Worm (Caenorhabditis elegans) whole organism, L2 larva: ENCODE data around the gene npr-17.
A peak's percentile ranks its signal among the peaks of the same experiment; 100 is the strongest.

ENCODE experiments used
- C34F6.9 ChIP-seq: fragments of 150-350 bp; optimal IDR thresholded peaks from 2 replicates; lab custom pipeline; 2014; ENCODE audit warnings: missing biosample characterization, missing genetic modification characterization
- F13H6.1 ChIP-seq: sonication (generic microtip); optimal IDR thresholded peaks from 2 replicates; lab custom pipeline; 2016; ENCODE audit warnings: missing genetic modification characterization, missing compliant biosample characterization
- R02D3.7 ChIP-seq: fragments of 150-350 bp; optimal IDR thresholded peaks from 2 replicates; lab custom pipeline; 2014; ENCODE audit warnings: missing biosample characterization, missing genetic modification characterization
- Y55F3AM.14 ChIP-seq: fragments of 200-800 bp; sonication (Bioruptor generic); optimal IDR thresholded peaks from 2 replicates; lab custom pipeline; 2018; ENCODE audit warnings: mild to moderate bottlenecking, missing genetic modification characterization, missing compliant biosample characterization
- alr-1 ChIP-seq: fragments of 150-350 bp; optimal IDR thresholded peaks from 2 replicates; lab custom pipeline; 2014; ENCODE audit warnings: missing biosample characterization, missing genetic modification characterization
- ama-1 ChIP-seq: fragments of 150-350 bp; optimal IDR thresholded peaks from 2 replicates; lab custom pipeline; 2018; ENCODE audit warnings: inconsistent platforms
- blmp-1 ChIP-seq: sonication (generic microtip); optimal IDR thresholded peaks from 2 replicates; lab custom pipeline; 2017; ENCODE audit warnings: missing genetic modification characterization, mild to moderate bottlenecking, missing compliant biosample characterization, antibody characterized with exemption, moderate library complexity; ENCODE audit not compliant: insufficient read depth
- ceh-16 ChIP-seq: fragments of 150-350 bp; optimal IDR thresholded peaks from 2 replicates; lab custom pipeline; 2014; ENCODE audit warnings: missing biosample characterization, missing genetic modification characterization
- dmd-4 ChIP-seq: sonication (generic microtip); optimal IDR thresholded peaks from 2 replicates; lab custom pipeline; 2017; ENCODE audit warnings: missing biosample characterization, missing genetic modification characterization
- egl-27 ChIP-seq: sonication (generic microtip); optimal IDR thresholded peaks from 3 replicates; lab custom pipeline; 2017; ENCODE audit warnings: missing biosample characterization, missing genetic modification reagents, missing genetic modification characterization
- fos-1 ChIP-seq: fragments of 150-350 bp; optimal IDR thresholded peaks from 2 replicates; lab custom pipeline; 2014; ENCODE audit warnings: missing biosample characterization, missing genetic modification characterization
- gmeb-1 ChIP-seq: fragments of 150-350 bp; optimal IDR thresholded peaks from 2 replicates; lab custom pipeline; 2014; ENCODE audit warnings: missing biosample characterization, missing genetic modification characterization
- lin-11 ChIP-seq: fragments of 150-350 bp; sonication (generic microtip); optimal IDR thresholded peaks from 2 replicates; lab custom pipeline; 2014; ENCODE audit warnings: missing biosample characterization, missing genetic modification characterization, inconsistent platforms, mixed read lengths
- lsy-2 ChIP-seq, 2 experiments: fragments of 150-350 bp in 1 of 2; sonication (generic microtip) in 1 of 2; optimal IDR thresholded peaks; 2 replicates each; lab custom pipeline; 2014 to 2017; ENCODE audit warnings: missing biosample characterization in 2 of 2, missing genetic modification characterization in 2 of 2
- mbf-1 ChIP-seq: sonication (generic microtip); optimal IDR thresholded peaks from 2 replicates; lab custom pipeline; 2017; ENCODE audit warnings: missing biosample characterization, missing genetic modification characterization
- mdl-1 ChIP-seq, 2 experiments: fragments of 150-350 bp in 1 of 2; sonication (generic microtip) in 1 of 2; optimal IDR thresholded peaks; 2 replicates each; lab custom pipeline; 2017; ENCODE audit warnings: missing biosample characterization in 2 of 2, missing genetic modification characterization in 2 of 2
- nhr-10 ChIP-seq: sonication (generic microtip); optimal IDR thresholded peaks from 2 replicates; lab custom pipeline; 2017; ENCODE audit warnings: missing biosample characterization, missing genetic modification characterization
- nhr-11 ChIP-seq: fragments of 150-350 bp; optimal IDR thresholded peaks from 2 replicates; lab custom pipeline; 2014; ENCODE audit warnings: missing biosample characterization, missing genetic modification characterization
- nhr-12 ChIP-seq: fragments of 150-350 bp; optimal IDR thresholded peaks from 2 replicates; lab custom pipeline; 2014; ENCODE audit warnings: missing biosample characterization, missing genetic modification characterization
- nhr-129 ChIP-seq: fragments of 150-350 bp; optimal IDR thresholded peaks from 2 replicates; lab custom pipeline; 2014; ENCODE audit warnings: missing biosample characterization, missing genetic modification characterization
- nhr-21 ChIP-seq: fragments of 150-350 bp; optimal IDR thresholded peaks from 2 replicates; lab custom pipeline; 2014; ENCODE audit warnings: missing biosample characterization, missing genetic modification characterization
- nhr-23 ChIP-seq: fragments of 150-350 bp; optimal IDR thresholded peaks from 2 replicates; lab custom pipeline; 2014; ENCODE audit warnings: missing biosample characterization, missing genetic modification reagents, missing genetic modification characterization
- nhr-237 ChIP-seq: fragments of 150-350 bp; optimal IDR thresholded peaks from 2 replicates; lab custom pipeline; 2014; ENCODE audit warnings: missing biosample characterization, missing genetic modification characterization
- nhr-25 ChIP-seq: fragments of 150-350 bp; sonication (generic microtip); optimal IDR thresholded peaks from 3 replicates; lab custom pipeline; 2014; ENCODE audit warnings: missing biosample characterization, missing genetic modification characterization
- nhr-6 ChIP-seq: fragments of 150-350 bp; optimal IDR thresholded peaks from 2 replicates; lab custom pipeline; 2014; ENCODE audit warnings: missing biosample characterization, missing genetic modification characterization
- nhr-77 ChIP-seq: fragments of 150-350 bp; optimal IDR thresholded peaks from 2 replicates; lab custom pipeline; 2014; ENCODE audit warnings: missing biosample characterization, missing genetic modification characterization
- peb-1 ChIP-seq: fragments of 150-350 bp; optimal IDR thresholded peaks from 2 replicates; lab custom pipeline; 2014; ENCODE audit warnings: missing biosample characterization, missing genetic modification characterization
- sem-4 ChIP-seq: fragments of 150-350 bp; optimal IDR thresholded peaks from 2 replicates; lab custom pipeline; 2014; ENCODE audit warnings: missing biosample characterization, missing genetic modification reagents, missing genetic modification characterization
- skn-1 ChIP-seq: sonication (generic microtip); optimal IDR thresholded peaks from 2 replicates; lab custom pipeline; 2017; ENCODE audit warnings: missing biosample characterization, missing genetic modification characterization
- sma-3 ChIP-seq: sonication (generic microtip); optimal IDR thresholded peaks from 2 replicates; lab custom pipeline; 2016; ENCODE audit warnings: missing genetic modification reagents, missing genetic modification characterization, missing compliant biosample characterization
- sma-9 ChIP-seq, 2 experiments: fragments of 150-350 bp in 1 of 2; sonication (generic microtip) in 1 of 2; optimal IDR thresholded peaks; 2 replicates each; lab custom pipeline; 2014 to 2016; ENCODE audit warnings: missing genetic modification characterization in 2 of 2, mild to moderate bottlenecking in 1 of 2, missing biosample characterization in 1 of 2, missing compliant biosample characterization in 1 of 2, missing genetic modification reagents in 1 of 2, moderate library complexity in 1 of 2
- snpc-4 ChIP-seq: fragments of 150-350 bp; optimal IDR thresholded peaks from 2 replicates; lab custom pipeline; 2014; ENCODE audit warnings: missing biosample characterization, missing genetic modification characterization
- unc-39 ChIP-seq: fragments of 150-350 bp; optimal IDR thresholded peaks from 2 replicates; lab custom pipeline; 2014; ENCODE audit warnings: missing biosample characterization, missing genetic modification characterization
- unc-55 ChIP-seq: fragments of 150-350 bp; sonication (generic microtip); optimal IDR thresholded peaks from 3 replicates; lab custom pipeline; 2014; ENCODE audit warnings: missing biosample characterization, missing genetic modification reagents, missing genetic modification characterization
- unc-62 ChIP-seq: fragments of 150-350 bp; optimal IDR thresholded peaks from 2 replicates; lab custom pipeline; 2014; ENCODE audit warnings: missing biosample characterization, missing genetic modification reagents, missing genetic modification characterization
- zag-1 ChIP-seq: fragments of 150-350 bp; optimal IDR thresholded peaks from 2 replicates; lab custom pipeline; 2014; ENCODE audit warnings: missing biosample characterization, missing genetic modification characterization
- ztf-1 ChIP-seq: fragments of 200-800 bp; sonication (Bioruptor generic); conservative IDR thresholded peaks from 2 replicates; pipeline ENCODE4 v1.3.6; 2022; ENCODE audit warnings: missing genetic modification characterization, missing compliant biosample characterization
- ztf-4 ChIP-seq: fragments of 150-350 bp; optimal IDR thresholded peaks from 2 replicates; lab custom pipeline; 2014; ENCODE audit warnings: missing biosample characterization, missing genetic modification characterization

Gene npr-17

DNA sequence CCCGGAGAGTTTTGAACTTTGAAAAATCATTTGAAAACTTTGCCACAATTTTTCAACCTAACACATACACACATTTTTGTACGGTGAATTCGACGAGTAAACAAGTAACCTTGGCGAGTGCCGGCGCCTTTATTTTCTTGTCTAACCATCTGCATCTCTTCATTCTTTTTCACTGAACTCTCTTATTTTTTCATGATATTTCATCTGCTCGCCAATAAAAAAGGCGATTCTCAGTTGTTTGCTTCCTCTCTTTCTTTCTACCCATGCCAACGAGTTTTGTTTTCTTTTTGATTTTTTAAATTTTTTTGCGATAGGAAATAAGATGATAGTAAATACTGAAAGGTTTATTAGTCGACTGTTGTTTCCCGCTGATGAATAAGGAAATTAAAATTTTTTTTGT, 17.5 kb downstream of the npr-17 start (continued):
- TF ChIP-seq F13H6.1 (tag; lab: Kevin White, UChicago) = peak; percentile 70
- no peak for TF ChIP-seq nhr-12 (tag; lab: Kevin White, UChicago)
- no peak for TF ChIP-seq nhr-11 (tag; lab: Kevin White, UChicago)
- no peak for TF ChIP-seq ama-1
- no peak for TF ChIP-seq R02D3.7 (tag; lab: Kevin White, UChicago)
- peak; percentile 84 for TF ChIP-seq sma-3 (GFP tag; lab: Kevin White, UChicago)
- TF ChIP-seq gmeb-1 (tag; lab: Kevin White, UChicago) = peak; percentile 32

DNA sequence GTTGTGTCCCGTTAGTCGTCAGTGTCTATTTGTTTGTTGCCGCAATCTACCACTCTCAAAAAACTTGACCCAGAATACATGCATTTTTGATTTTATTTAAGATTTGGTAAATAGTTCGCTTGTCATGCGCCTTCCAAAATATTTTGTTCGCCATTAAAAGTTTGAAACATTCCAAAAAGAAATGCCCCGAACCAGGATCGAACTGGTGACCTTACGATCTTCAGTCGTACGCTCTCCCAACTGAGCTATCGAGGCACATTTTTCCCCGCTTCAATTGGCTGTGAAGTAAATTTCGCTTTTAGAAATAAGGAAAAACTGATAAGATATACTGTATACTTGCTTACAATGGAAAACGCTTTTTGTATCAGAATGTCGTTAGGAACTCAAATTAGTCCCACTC, 18.0 kb downstream of the npr-17 start:
- peak; percentile 26 for TF ChIP-seq nhr-21 (tag; lab: Kevin White, UChicago)
- TF ChIP-seq mdl-1 (tag; optimal IDR thresholded peaks at IDR 0.05; lab: Kevin White, UChicago) = no peak
- no peak for TF ChIP-seq sma-3 (GFP tag; lab: Kevin White, UChicago)
- TF ChIP-seq, all 48 proteins: peak for 1

DNA sequence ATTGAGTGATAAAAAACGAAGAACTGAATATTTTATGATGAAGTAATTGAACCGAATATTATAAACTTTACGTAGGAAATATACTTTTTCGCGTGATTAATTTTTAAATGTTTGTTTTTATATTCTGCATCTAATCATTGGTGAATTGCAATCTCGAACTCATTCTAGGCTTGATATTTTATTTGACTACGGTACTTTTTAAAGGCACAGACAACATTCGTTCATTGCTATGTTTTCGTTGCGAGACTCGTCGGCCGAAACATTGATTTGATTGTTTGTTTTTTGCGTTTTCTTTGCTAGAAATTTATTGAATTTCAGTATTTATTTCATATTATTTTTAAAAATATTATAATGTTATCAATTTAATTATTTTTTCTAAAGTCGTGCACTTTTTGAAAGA, 18.5 kb downstream of the npr-17 start, which contains the start of gene C06G4.4:
C06G4.4 (minus strand) TSS at position 36 of the 400 bp plus-strand sequence.
- TF ChIP-seq nhr-12 (tag; lab: Kevin White, UChicago) (no peak), F13H6.1 (tag; lab: Kevin White, UChicago) (no peak), peb-1 (tag; lab: Kevin White, UChicago) (no peak)

DNA sequence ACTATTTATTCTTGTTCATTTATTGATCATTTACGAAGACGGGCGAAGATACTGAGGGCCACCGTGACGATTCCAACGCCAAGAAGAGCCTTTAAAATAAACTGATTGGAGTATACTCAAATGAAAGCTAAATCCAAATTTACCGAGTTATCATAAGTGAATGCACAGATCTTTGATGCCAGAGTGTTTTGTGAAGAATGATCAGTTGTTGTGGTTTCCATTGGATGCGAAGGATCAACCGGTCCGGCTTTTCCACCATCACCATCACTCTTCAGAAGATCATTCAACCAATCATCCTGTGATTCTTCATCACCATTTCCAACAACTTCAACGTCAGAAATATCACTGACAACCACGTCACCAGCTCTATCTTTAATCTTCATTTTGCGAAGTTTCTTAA, 19.0 kb downstream of the npr-17 start:
- TF ChIP-seq nhr-77 (tag; lab: Kevin White, UChicago) (no peak), fos-1 (tag; lab: Kevin White, UChicago) (no peak), dmd-4 (tag; lab: Kevin White, UChicago) (no peak), blmp-1 (tag; lab: Kevin White, UChicago) (no peak), nhr-21 (tag; lab: Kevin White, UChicago) (peak; percentile 45), nhr-23 (tag; lab: Kevin White, UChicago) (no peak), gmeb-1 (tag; lab: Kevin White, UChicago) (no peak), sma-3 (GFP tag; lab: Kevin White, UChicago) (peak; percentile 11), mdl-1 (tag; optimal IDR thresholded peaks at IDR 0.05; lab: Kevin White, UChicago) (no peak), sma-9 (GFP tag; optimal IDR thresholded peaks at IDR 0.05; lab: Kevin White, UChicago) (peak; percentile 7), sma-9 (tag; optimal IDR thresholded peaks at IDR 0.05; lab: Kevin White, UChicago) (no peak), nhr-12 (tag; lab: Kevin White, UChicago) (no peak), alr-1 (tag; lab: Kevin White, UChicago) (no peak), ceh-16 (tag; lab: Kevin White, UChicago) (no peak), lin-11 (tag; lab: Kevin White, UChicago) (no peak), mbf-1 (tag; lab: Kevin White, UChicago) (no peak), ztf-1 (no peak), snpc-4 (tag; lab: Kevin White, UChicago) (no peak), skn-1 (tag; lab: Kevin White, UChicago) (no peak), ztf-4 (tag; lab: Kevin White, UChicago) (no peak), peb-1 (tag; lab: Kevin White, UChicago) (no peak), C34F6.9 (tag; lab: Kevin White, UChicago) (no peak), Y55F3AM.14 (GFP tag; lab: Kevin White, UChicago) (no peak), zag-1 (tag; lab: Kevin White, UChicago) (no peak), lsy-2 (tag; optimal IDR thresholded peaks at IDR 0.05; lab: Kevin White, UChicago) (no peak), nhr-6 (tag; lab: Kevin White, UChicago) (no peak), nhr-10 (tag; lab: Kevin White, UChicago) (no peak), nhr-11 (tag; lab: Kevin White, UChicago) (no peak), unc-39 (tag; lab: Kevin White, UChicago) (no peak), unc-62 (no peak), nhr-237 (tag; lab: Kevin White, UChicago) (no peak), unc-55 (no peak), ama-1 (peak; percentile 24), nhr-129 (tag; lab: Kevin White, UChicago) (no peak), sem-4 (tag; lab: Kevin White, UChicago) (no peak), F13H6.1 (tag; lab: Kevin White, UChicago) (peak; percentile 26), nhr-25 (tag; lab: Kevin White, UChicago) (no peak), egl-27 (tag; lab: Kevin White, UChicago) (no peak)
